Worm (Caenorhabditis elegans) whole organism, late embryonic: ENCODE data around the gene hacl-1.

Experiments
- C08G9.2 ChIP-seq: sonication (generic microtip); optimal IDR thresholded peaks from 2 replicates; lab custom pipeline; 2016; ENCODE audit warnings: mild to moderate bottlenecking, missing genetic modification characterization, moderate library complexity, missing compliant biosample characterization
- K02D7.2 ChIP-seq: sonication (generic microtip); optimal IDR thresholded peaks from 2 replicates; lab custom pipeline; 2017; ENCODE audit warnings: mild to moderate bottlenecking, missing genetic modification characterization, missing compliant biosample characterization
- T23F11.4 ChIP-seq: fragments of 200-800 bp; sonication (Bioruptor generic); optimal IDR thresholded peaks from 2 replicates; lab custom pipeline; 2018; ENCODE audit warnings: mild to moderate bottlenecking, missing genetic modification characterization, missing compliant biosample characterization
- Y22D7AL.16 ChIP-seq: sonication (generic microtip); optimal IDR thresholded peaks from 2 replicates; lab custom pipeline; 2016; ENCODE audit warnings: missing genetic modification characterization, missing compliant biosample characterization
- ahr-1 ChIP-seq: sonication (generic microtip); optimal IDR thresholded peaks from 2 replicates; lab custom pipeline; 2016; ENCODE audit warnings: missing genetic modification characterization, missing compliant biosample characterization
- ama-1 ChIP-seq: fragments of 150-350 bp; optimal IDR thresholded peaks from 2 replicates; lab custom pipeline; 2014
- ceh-14 ChIP-seq: sonication (generic microtip); optimal IDR thresholded peaks from 2 replicates; lab custom pipeline; 2016; ENCODE audit warnings: missing genotype, missing genetic modification characterization, missing compliant biosample characterization
- ceh-19 ChIP-seq: fragments of 200-800 bp; sonication (Bioruptor generic); optimal IDR thresholded peaks from 2 replicates; lab custom pipeline; 2018; ENCODE audit warnings: mild to moderate bottlenecking, missing genetic modification characterization, missing compliant biosample characterization
- ceh-2 ChIP-seq: sonication (generic microtip); optimal IDR thresholded peaks from 2 replicates; lab custom pipeline; 2016; ENCODE audit warnings: missing genotype, missing genetic modification characterization, missing compliant biosample characterization
- ceh-22 ChIP-seq: sonication (generic microtip); optimal IDR thresholded peaks from 2 replicates; lab custom pipeline; 2017; ENCODE audit warnings: missing biosample characterization, missing genetic modification characterization
- ceh-31 ChIP-seq: sonication (generic microtip); optimal IDR thresholded peaks from 2 replicates; lab custom pipeline; 2016; ENCODE audit warnings: missing genetic modification characterization, missing compliant biosample characterization
- ceh-34 ChIP-seq: sonication (generic microtip); optimal IDR thresholded peaks from 2 replicates; lab custom pipeline; 2016; ENCODE audit warnings: mild to moderate bottlenecking, missing genetic modification characterization, missing compliant biosample characterization
- ceh-45 ChIP-seq: fragments of 200-800 bp; sonication (Bioruptor generic); IDR thresholded peaks from 2 replicates; pipeline ENCODE4 v1.3.6; 2022; ENCODE audit warnings: missing genetic modification reagents, missing genetic modification characterization, missing compliant biosample characterization
- ceh-48 ChIP-seq: sonication (generic microtip); optimal IDR thresholded peaks from 2 replicates; lab custom pipeline; 2016; ENCODE audit warnings: missing genetic modification characterization, inconsistent platforms, missing compliant biosample characterization
- che-1 ChIP-seq: sonication (generic microtip); optimal IDR thresholded peaks from 2 replicates; lab custom pipeline; 2016; ENCODE audit warnings: mild to moderate bottlenecking, missing genetic modification characterization, missing compliant biosample characterization
- elt-2 ChIP-seq: sonication (generic microtip); optimal IDR thresholded peaks from 2 replicates; lab custom pipeline; 2016; ENCODE audit warnings: missing genetic modification reagents, missing genetic modification characterization, missing compliant biosample characterization
- eyg-1 ChIP-seq: sonication (generic microtip); optimal IDR thresholded peaks from 2 replicates; lab custom pipeline; 2016; ENCODE audit warnings: missing genotype, missing genetic modification characterization, missing compliant biosample characterization
- gmeb-2 ChIP-seq: sonication (generic microtip); optimal IDR thresholded peaks from 2 replicates; lab custom pipeline; 2016; ENCODE audit warnings: missing genetic modification characterization, inconsistent platforms, missing compliant biosample characterization
- hlh-13 ChIP-seq: fragments of 200-800 bp; sonication (Bioruptor generic); optimal IDR thresholded peaks from 2 replicates; lab custom pipeline; 2018; ENCODE audit warnings: mild to moderate bottlenecking, missing genetic modification characterization, missing compliant biosample characterization
- hlh-15 ChIP-seq: sonication (generic microtip); optimal IDR thresholded peaks from 2 replicates; lab custom pipeline; 2016; ENCODE audit warnings: missing genetic modification characterization, missing compliant biosample characterization
- hlh-30 ChIP-seq: sonication (generic microtip); optimal IDR thresholded peaks from 2 replicates; lab custom pipeline; 2017; ENCODE audit warnings: antibody characterized with exemption, missing genetic modification characterization, missing compliant biosample characterization; ENCODE audit not compliant: insufficient read depth
- hlh-6 ChIP-seq: sonication (generic microtip); optimal IDR thresholded peaks from 2 replicates; lab custom pipeline; 2016; ENCODE audit warnings: missing genotype, missing genetic modification characterization, missing compliant biosample characterization
- hlh-8 ChIP-seq: sonication (generic microtip); optimal IDR thresholded peaks from 2 replicates; lab custom pipeline; 2016; ENCODE audit warnings: missing genotype, missing genetic modification characterization, missing compliant biosample characterization
- lim-6 ChIP-seq: sonication (generic microtip); optimal IDR thresholded peaks from 2 replicates; lab custom pipeline; 2016; ENCODE audit warnings: missing genetic modification characterization, missing compliant biosample characterization
- mec-3 ChIP-seq: sonication (generic microtip); optimal IDR thresholded peaks from 2 replicates; lab custom pipeline; 2016; ENCODE audit warnings: borderline replicate concordance, missing genetic modification characterization, missing compliant biosample characterization
- nfya-1 ChIP-seq: sonication (generic microtip); optimal IDR thresholded peaks from 2 replicates; lab custom pipeline; 2017; ENCODE audit warnings: missing genetic modification characterization, mild to moderate bottlenecking, missing compliant biosample characterization, antibody characterized with exemption, moderate library complexity
- nhr-11 ChIP-seq: fragments of 150-350 bp; optimal IDR thresholded peaks from 2 replicates; lab custom pipeline; 2014; ENCODE audit warnings: missing biosample characterization, missing genetic modification characterization
- nhr-232 ChIP-seq: sonication (generic microtip); optimal IDR thresholded peaks from 2 replicates; lab custom pipeline; 2016; ENCODE audit warnings: missing genetic modification characterization, missing compliant biosample characterization
- odd-2 ChIP-seq: sonication (generic microtip); optimal IDR thresholded peaks from 2 replicates; lab custom pipeline; 2017; ENCODE audit warnings: antibody characterized with exemption, mild to moderate bottlenecking, missing genetic modification characterization, missing compliant biosample characterization
- pax-1 ChIP-seq: fragments of 150-350 bp; optimal IDR thresholded peaks from 2 replicates; lab custom pipeline; 2014; ENCODE audit warnings: missing biosample characterization, missing genetic modification characterization
- pha-4 ChIP-seq: fragments of 150-350 bp; optimal IDR thresholded peaks from 2 replicates; lab custom pipeline; 2018; ENCODE audit warnings: missing biosample characterization, missing genetic modification reagents, missing genetic modification characterization
- pros-1 ChIP-seq: fragments of 150-350 bp; optimal IDR thresholded peaks from 2 replicates; lab custom pipeline; 2014; ENCODE audit warnings: missing biosample characterization, missing genetic modification reagents, missing genetic modification characterization
- rnt-1 ChIP-seq: sonication (generic microtip); optimal IDR thresholded peaks from 2 replicates; lab custom pipeline; 2016; ENCODE audit warnings: missing genetic modification characterization, missing compliant biosample characterization
- sdc-2 ChIP-seq: sonication (generic microtip); optimal IDR thresholded peaks from 2 replicates; lab custom pipeline; 2016; ENCODE audit warnings: missing genotype, missing genetic modification characterization, missing compliant biosample characterization
- tbx-2 ChIP-seq: sonication (generic microtip); optimal IDR thresholded peaks from 2 replicates; lab custom pipeline; 2016; ENCODE audit warnings: missing genetic modification characterization, missing compliant biosample characterization
- tbx-7 ChIP-seq: sonication (generic microtip); optimal IDR thresholded peaks from 2 replicates; lab custom pipeline; 2016; ENCODE audit warnings: missing genotype, missing genetic modification characterization, missing compliant biosample characterization
- unc-42 ChIP-seq: sonication (generic microtip); optimal IDR thresholded peaks from 2 replicates; lab custom pipeline; 2016; ENCODE audit warnings: missing genotype, missing genetic modification characterization, missing compliant biosample characterization
- unc-55 ChIP-seq: sonication (generic microtip); optimal IDR thresholded peaks from 2 replicates; lab custom pipeline; 2017; ENCODE audit warnings: missing biosample characterization, missing genetic modification reagents, missing genetic modification characterization
- ztf-16 ChIP-seq: sonication (generic microtip); optimal IDR thresholded peaks from 2 replicates; lab custom pipeline; 2017; ENCODE audit warnings: missing genetic modification characterization, missing compliant biosample characterization

hacl-1 gene

ce11 chrII:11492843-11493242 lies at the start of gene hacl-1:
Gene hacl-1 (minus strand): TSS chrII:11492963.
- no peak for TF ChIP-seq T23F11.4 (GFP tag; lab: Kevin White, UChicago)
- TF ChIP-seq ceh-48 (tag; lab: Kevin White, UChicago) = no peak
- TF ChIP-seq elt-2 = peak; percentile 27
- no peak for TF ChIP-seq Y22D7AL.16

ce11 chrII:11542385-11542784 lies 49.6 kb upstream of the hacl-1 start, which contains the start of gene gtf-2E2:
Gene gtf-2E2 (minus strand): TSS chrII:11542495.
- TF ChIP-seq che-1 = no peak
- no peak for TF ChIP-seq nhr-11 (tag; lab: Kevin White, UChicago)
- TF ChIP-seq ztf-16 (tag; lab: Kevin White, UChicago) = no peak
- no peak for TF ChIP-seq Y22D7AL.16
- TF ChIP-seq ceh-45 = no peak
- TF ChIP-seq nfya-1 (tag; lab: Kevin White, UChicago) = peak; percentile 3
- TF ChIP-seq unc-42 (tag; lab: Kevin White, UChicago) = no peak
- TF ChIP-seq pax-1 = no peak
- peak; percentile 55 for TF ChIP-seq ceh-31 (tag; lab: Kevin White, UChicago)
- no peak for TF ChIP-seq lim-6 (tag; lab: Kevin White, UChicago)
- TF ChIP-seq pha-4 = no peak
- no peak for TF ChIP-seq hlh-13
- no peak for TF ChIP-seq ahr-1 (tag; lab: Kevin White, UChicago)
- TF ChIP-seq nhr-232 (tag; lab: Kevin White, UChicago) = no peak
- TF ChIP-seq hlh-30 (tag; lab: Kevin White, UChicago) = no peak
- TF ChIP-seq hlh-15 (tag; lab: Kevin White, UChicago) = no peak
- no peak for TF ChIP-seq hlh-6
- no peak for TF ChIP-seq mec-3 (tag; lab: Kevin White, UChicago)
- TF ChIP-seq ceh-2 (tag; lab: Kevin White, UChicago) = no peak
- TF ChIP-seq tbx-7 (tag; lab: Kevin White, UChicago) = no peak
- no peak for TF ChIP-seq ceh-19
- TF ChIP-seq sdc-2 = no peak
- TF ChIP-seq ceh-14 = no peak
- TF ChIP-seq unc-55 (GFP tag; lab: Kevin White, UChicago) = no peak
- no peak for TF ChIP-seq hlh-8 (tag; lab: Kevin White, UChicago)
- peak; percentile 25 for TF ChIP-seq tbx-2
- TF ChIP-seq K02D7.2 (tag; lab: Kevin White, UChicago) = no peak
- TF ChIP-seq C08G9.2 (tag; lab: Kevin White, UChicago) = peak; percentile 56
- no peak for TF ChIP-seq pros-1 (tag; lab: Kevin White, UChicago)
- TF ChIP-seq rnt-1 (tag; lab: Kevin White, UChicago) = no peak
- no peak for TF ChIP-seq eyg-1 (tag; lab: Kevin White, UChicago)
- no peak for TF ChIP-seq ceh-34 (tag; lab: Kevin White, UChicago)
- no peak for TF ChIP-seq ceh-22 (tag; lab: Kevin White, UChicago)
- TF ChIP-seq ceh-48 (tag; lab: Kevin White, UChicago) = peak; percentile 53
- no peak for TF ChIP-seq odd-2
- TF ChIP-seq ama-1 (lab: Kevin White, UChicago) = no peak

ce11 chrII:11538741-11539140 lies 46.0 kb upstream of the hacl-1 start, which contains the start of gene Y62F5A.9:
Gene Y62F5A.9 (minus strand): TSS chrII:11538841.
- TF ChIP-seq gmeb-2 = no peak
- no peak for TF ChIP-seq ceh-31 (tag; lab: Kevin White, UChicago)
- TF ChIP-seq unc-55 (GFP tag; lab: Kevin White, UChicago) = no peak

- TF ChIP-seq ama-1 (lab: Kevin White, UChicago) = peak; percentile 96
- TF ChIP-seq eyg-1 (tag; lab: Kevin White, UChicago) = no peak
Observed at ce11 chrII:11537606-11538016, 44.8 kb upstream of the hacl-1 start.
